Fruit fly (Drosophila melanogaster) whole organism: ENCODE data around the gene numb.

ENCODE experiments used
- CG8478 ChIP-seq: fragments of >200 bp; optimal IDR thresholded peaks from 2 replicates; lab custom pipeline; 2018; ENCODE audit warnings: inconsistent platforms
- Dll ChIP-seq: fragments of >200 bp; optimal IDR thresholded peaks from 2 replicates; lab custom pipeline; 2017
- EcR ChIP-seq, 2 experiments: fragments of >200 bp; optimal IDR thresholded peaks; 2 replicates each; lab custom pipeline; 2017; ENCODE audit warnings: missing biosample characterization in 2 of 2, missing genetic modification characterization in 2 of 2, missing genetic modification reagents in 2 of 2
- pan ChIP-seq: fragments of >200 bp; optimal IDR thresholded peaks from 2 replicates; lab custom pipeline; 2017
- psq ChIP-seq: fragments of >200 bp; optimal IDR thresholded peaks from 2 replicates; lab custom pipeline; 2017
- usp ChIP-seq: fragments of >200 bp; optimal IDR thresholded peaks from 2 replicates; lab custom pipeline; 2017; ENCODE audit warnings: missing biosample characterization, missing genetic modification characterization, mixed read lengths

Gene numb

DNA sequence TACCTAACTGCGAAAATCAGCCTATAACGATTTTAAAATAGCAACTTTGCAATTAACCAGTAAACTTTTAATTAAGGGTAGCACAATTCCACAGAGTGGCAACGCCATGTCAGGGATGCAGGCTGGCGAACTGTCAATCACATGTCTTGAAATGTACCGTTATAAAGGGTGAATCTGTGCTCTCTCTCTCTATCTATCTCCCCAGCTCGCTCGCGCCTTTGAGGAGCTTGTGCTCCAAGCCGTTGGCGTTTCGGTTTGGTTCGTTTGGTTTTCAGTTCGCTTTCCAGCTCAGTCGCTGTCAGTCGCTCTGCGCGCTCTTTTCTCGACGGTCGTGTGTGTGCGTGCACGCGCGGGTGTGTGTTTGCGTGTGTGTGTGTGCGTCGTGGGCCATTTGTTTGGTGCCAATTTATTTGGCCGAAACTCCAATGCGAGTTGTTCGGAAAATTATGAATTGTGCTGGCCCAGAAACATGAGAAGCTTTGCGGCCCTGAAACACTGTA lies at the start of gene numb:
Gene numb (plus strand): TSS at position 254 of the 500 bp plus-strand sequence.
- TF ChIP-seq usp: no peak
- TF ChIP-seq CG8478: no peak

DNA sequence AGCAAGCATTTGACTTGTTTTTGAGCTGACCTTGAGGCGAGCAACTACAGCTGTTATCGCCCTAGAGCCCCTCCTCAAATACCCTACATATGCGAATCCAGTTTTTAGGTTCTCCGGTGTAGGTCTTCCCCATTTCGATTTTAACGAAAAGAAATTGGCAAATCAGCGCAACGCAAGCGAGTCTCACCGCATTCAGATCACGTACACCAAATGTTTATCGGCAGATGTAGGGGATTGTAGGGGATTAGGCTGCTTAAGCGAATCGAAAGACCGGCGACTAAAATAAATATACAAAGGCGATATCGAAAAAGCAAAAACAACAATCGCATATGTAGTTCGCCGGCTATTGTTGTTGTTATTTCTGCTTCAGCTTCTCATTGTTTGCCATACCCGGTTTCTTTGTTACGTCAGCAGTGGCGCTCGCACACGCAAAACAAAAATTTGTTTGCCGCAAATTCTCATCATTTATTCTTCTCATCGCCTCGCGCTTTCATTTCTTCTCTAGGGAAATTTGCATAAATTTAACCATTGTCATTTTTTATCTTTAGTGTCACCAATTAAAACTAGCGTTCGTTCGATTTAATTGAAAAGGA lies 49.2 kb upstream of the numb start:
- no peak for TF ChIP-seq Dll (lab: Kevin White, UChicago)
- no peak for TF ChIP-seq CG8478
- TF ChIP-seq pan (lab: Kevin White, UChicago): no peak
- TF ChIP-seq psq (lab: Kevin White, UChicago): no peak
- TF ChIP-seq EcR (GFP tag; optimal IDR thresholded peaks at IDR 0.05; lab: Kevin White, UChicago): no peak
- TF ChIP-seq usp: no peak

DNA sequence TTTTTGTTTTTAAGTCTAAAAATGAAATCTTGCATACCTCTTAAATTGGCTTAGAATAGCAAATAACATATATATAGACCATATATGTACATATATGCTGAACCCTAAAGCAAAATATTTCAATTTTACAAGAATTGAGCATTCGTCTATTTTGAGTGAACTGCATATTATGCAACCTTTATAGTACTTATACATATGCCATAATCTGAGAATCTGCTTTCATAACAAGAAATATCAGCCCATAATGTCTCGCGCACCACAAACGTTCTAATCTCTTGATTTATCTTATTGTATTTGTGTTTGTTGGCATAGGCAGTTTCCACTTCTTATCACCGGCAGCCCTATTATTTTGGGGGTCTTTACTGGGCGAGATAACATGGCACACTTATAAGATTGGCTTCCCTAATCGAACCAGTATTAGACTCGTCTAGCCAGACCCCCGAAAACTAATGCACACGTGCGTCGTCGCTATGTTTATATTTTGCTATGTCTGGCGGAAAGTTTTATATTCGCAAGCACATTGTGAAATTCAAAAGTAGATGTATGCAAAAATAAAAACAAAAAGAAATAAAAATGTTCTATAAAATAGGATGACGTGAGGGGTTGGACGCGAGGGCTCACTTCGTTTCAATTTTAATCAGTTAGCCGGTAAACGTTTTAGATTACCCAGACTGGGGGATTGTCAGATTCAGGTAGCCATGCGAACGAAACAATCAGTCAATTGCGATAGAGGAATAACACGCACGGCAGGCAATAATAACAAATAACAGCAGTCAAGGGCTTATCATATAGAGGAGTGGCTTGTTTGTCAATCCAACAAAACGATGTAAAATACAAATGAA lies 48.1 kb upstream of the numb start:
- TF ChIP-seq CG8478 (no peak), usp (no peak), pan (lab: Kevin White, UChicago) (no peak), Dll (lab: Kevin White, UChicago) (no peak)

DNA sequence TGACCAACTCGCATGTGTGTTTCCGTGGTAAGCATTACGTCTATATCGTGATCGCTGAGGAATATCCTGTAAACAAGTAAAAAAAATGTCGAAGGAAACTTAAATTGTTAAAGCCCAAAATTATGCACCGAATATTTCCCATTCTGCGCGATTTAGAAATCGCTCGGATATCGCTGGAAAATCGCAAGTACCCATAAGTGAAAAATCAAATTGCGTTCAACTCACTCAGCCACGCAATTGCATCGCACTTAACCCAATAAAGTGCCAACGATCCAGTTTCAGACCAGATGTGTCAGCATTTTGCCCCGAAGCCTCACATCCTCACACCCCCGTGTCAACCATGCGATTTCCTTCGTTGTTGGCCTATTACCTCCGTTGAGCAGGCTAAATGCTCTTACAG lies 40.9 kb upstream of the numb start:
- TF ChIP-seq EcR (GFP tag; optimal IDR thresholded peaks at IDR 0.05; lab: Kevin White, UChicago) (no peak), Dll (lab: Kevin White, UChicago) (no peak), psq (lab: Kevin White, UChicago) (no peak), CG8478 (no peak), usp (no peak), pan (lab: Kevin White, UChicago) (no peak)

DNA sequence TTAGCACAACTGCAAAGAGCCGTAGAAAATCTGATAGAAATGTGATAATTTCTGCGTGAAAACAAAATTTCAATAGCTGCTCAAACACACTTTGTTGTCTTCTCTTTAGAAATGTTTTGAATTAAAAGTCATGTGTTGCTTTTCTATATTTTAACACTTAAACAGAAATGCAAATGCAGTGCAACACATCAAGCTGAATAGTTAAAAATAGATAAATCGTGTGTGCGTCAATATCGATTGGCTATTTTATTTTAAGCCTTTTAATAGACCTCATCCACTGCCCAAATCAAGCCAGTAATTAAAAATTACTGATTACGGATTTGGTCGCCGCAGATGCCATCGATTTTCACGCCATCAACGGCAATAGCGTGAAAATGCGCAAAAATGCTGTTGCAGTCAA lies 39.4 kb upstream of the numb start, which contains the start of gene CG4438:
Gene CG4438 (minus strand): TSS at position 101 of the 400 bp plus-strand sequence.
- TF ChIP-seq CG8478 (no peak), pan (lab: Kevin White, UChicago) (no peak), Dll (lab: Kevin White, UChicago) (no peak)

DNA sequence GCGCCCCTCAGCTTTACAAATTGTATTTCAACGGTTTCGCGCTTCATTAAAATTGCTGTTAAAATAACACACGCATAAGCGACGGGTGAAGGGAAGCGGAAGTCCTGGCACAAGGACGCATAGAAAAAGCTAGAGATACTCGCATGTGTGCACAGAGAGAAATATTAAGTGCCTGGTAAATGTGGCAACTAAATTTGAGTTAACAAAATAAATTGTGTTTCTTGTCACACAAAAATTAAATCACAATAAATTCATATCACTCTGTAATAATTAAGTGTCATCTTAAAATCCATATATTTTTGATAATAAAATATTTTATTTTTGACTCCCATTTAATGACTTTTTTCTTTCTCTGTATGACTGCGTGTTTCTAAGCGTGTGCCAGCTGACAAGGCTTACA lies 37.1 kb upstream of the numb start:
- no peak for TF ChIP-seq Dll (lab: Kevin White, UChicago)
- TF ChIP-seq pan (lab: Kevin White, UChicago): no peak
- TF ChIP-seq CG8478: no peak
- no peak for TF ChIP-seq usp
- no peak for TF ChIP-seq EcR (GFP tag; optimal IDR thresholded peaks at IDR 0.05; lab: Kevin White, UChicago)
- TF ChIP-seq psq (lab: Kevin White, UChicago): no peak

DNA sequence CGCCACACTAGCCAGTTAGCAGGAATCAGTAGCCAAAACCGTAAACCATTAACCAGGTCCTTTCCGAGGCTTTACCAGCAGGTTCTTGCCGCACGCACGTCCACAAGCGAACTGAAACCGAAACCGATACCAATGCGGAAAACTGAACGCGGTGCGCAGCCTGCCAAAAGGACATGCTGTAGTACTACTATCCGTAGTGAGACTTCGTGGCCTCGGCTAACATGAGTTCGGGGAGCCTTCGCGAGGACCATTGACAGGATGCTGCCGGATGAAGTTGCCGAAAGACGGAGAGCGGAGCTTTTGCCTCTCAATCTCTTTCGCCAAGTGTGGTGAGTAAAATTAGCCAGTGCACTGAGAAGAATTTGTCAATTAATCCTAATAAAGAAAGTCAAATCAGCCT lies 22.2 kb upstream of the numb start, which contains the start of gene Shawl:
Gene Shawl (minus strand): TSS at position 104 of the 400 bp plus-strand sequence.
- no peak for TF ChIP-seq CG8478
- no peak for TF ChIP-seq usp
- TF ChIP-seq EcR (GFP tag; optimal IDR thresholded peaks at IDR 0.05; lab: Kevin White, UChicago): no peak
- TF ChIP-seq psq (lab: Kevin White, UChicago): no peak
- no peak for TF ChIP-seq Dll (lab: Kevin White, UChicago)
- no peak for TF ChIP-seq pan (lab: Kevin White, UChicago)

DNA sequence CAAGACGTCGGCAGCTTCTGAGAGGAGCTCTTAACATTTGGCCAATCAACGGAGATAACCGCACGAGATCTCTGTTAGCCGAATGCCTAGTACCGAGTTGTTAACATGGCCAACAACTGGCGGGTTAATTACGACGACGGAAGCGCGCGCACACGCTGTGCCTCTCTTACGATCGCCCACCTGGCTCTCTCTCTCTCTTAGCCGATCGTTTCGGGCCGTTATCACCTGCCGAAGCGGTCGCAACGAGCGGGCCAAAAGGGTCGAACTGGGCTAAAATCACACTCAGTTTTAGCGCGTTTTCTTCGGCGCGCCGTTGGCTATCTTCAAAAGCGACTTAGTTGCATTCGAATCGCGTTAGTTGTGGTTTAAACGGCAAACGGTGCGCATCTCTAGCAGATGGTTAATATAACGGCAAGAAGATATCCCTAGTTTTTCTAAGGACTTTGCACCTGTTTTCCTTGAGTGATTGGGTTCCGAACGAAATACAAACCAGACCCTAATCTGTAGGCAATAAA lies 21.0 kb upstream of the numb start, which contains the start of gene Mco1:
Gene Mco1 (plus strand): TSS at position 345 of the 515 bp plus-strand sequence.
- TF ChIP-seq CG8478 (no peak), pan (lab: Kevin White, UChicago) (no peak), EcR (GFP tag; optimal IDR thresholded peaks at IDR 0.05; lab: Kevin White, UChicago) (no peak)

DNA sequence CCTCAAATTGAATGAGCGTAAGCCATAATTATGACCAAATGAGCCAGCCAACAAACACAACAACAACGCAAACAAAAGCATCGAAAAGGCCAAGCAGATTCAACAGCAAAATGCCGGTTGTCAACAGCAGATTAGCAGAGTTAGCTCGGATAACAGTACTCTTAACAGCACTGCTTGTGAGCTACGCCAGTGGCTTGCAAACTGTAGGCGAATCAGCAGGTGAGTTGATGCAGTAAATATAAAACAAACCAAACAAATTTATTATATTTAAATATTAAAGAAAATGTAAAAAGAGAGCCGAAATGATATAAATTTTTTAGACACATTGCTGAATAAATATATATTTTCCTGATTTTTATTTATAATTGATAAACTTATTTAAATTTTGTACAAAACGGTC lies 16.6 kb upstream of the numb start:
- TF ChIP-seq psq (lab: Kevin White, UChicago): no peak
- no peak for TF ChIP-seq EcR (GFP tag; optimal IDR thresholded peaks at IDR 0.05; lab: Kevin White, UChicago)
- no peak for TF ChIP-seq pan (lab: Kevin White, UChicago)
- TF ChIP-seq usp: no peak
- no peak for TF ChIP-seq Dll (lab: Kevin White, UChicago)
- no peak for TF ChIP-seq CG8478

DNA sequence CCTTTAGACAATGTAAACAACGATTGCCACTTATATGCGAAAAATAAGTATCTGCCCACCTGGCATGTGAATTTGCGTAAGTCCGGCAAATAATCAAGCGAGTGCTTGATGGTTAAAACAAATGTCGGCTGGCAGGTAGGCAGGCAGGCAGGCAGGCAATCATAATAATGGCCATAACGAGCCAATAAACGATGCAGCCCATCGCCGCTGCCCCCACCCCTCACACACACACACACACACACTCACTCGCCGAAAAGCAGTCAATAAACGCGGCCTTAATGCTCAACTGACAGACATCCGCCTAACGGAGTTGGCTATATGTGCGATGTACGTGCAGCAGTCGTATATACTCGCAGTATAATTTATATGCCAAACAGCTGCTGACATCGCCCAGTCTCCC lies 16.0 kb upstream of the numb start:
- TF ChIP-seq Dll (lab: Kevin White, UChicago) (no peak), psq (lab: Kevin White, UChicago) (no peak), pan (lab: Kevin White, UChicago) (no peak), usp (no peak), EcR (GFP tag; optimal IDR thresholded peaks at IDR 0.05; lab: Kevin White, UChicago) (no peak), CG8478 (no peak)

DNA sequence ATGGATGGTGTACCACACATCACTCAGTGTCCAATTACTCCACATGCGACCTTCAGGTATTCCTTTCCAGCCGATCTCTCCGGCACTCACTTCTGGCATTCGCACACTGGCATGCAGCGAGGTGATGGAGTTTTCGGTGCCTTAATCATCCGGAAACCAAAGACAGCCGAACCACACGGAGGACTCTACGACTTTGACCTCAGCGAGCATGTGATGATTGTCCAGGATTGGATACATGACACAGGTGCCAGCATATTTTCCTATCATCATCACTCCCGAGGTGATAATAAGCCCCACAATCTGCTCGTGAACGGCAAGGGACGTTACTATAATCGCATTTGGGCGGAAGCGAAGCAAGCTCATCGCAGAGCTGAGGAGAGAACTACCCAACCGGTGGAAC lies 13.1 kb upstream of the numb start:
- no peak for TF ChIP-seq CG8478
- no peak for TF ChIP-seq EcR (GFP tag; optimal IDR thresholded peaks at IDR 0.05; lab: Kevin White, UChicago)
- no peak for TF ChIP-seq usp
- no peak for TF ChIP-seq pan (lab: Kevin White, UChicago)
- no peak for TF ChIP-seq Dll (lab: Kevin White, UChicago)
- no peak for TF ChIP-seq psq (lab: Kevin White, UChicago)

DNA sequence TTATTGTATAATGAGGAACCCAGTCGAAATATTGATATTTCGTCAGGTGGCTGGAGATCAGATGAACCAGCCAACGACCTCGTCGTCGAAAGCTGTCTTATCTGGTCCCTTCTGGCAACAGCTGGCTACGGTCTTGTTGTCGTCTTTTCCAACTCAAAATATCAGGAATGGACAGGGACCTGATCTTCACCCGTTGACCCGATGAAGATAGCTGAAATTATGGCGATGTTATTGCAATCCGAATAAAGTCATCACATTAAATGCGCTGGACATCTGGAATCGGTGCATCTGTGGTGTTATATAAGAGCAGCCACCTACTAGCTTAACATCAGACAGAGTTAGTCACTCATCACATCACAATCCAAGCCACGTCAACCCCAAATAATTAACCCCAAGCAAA lies 10.7 kb upstream of the numb start, which contains the start of gene Fbp2:
Gene Fbp2 (plus strand): TSS at position 251 of the 400 bp plus-strand sequence.
- no peak for TF ChIP-seq usp
- no peak for TF ChIP-seq CG8478
- TF ChIP-seq Dll (lab: Kevin White, UChicago): no peak
- no peak for TF ChIP-seq psq (lab: Kevin White, UChicago)
- no peak for TF ChIP-seq pan (lab: Kevin White, UChicago)
- no peak for TF ChIP-seq EcR (GFP tag; optimal IDR thresholded peaks at IDR 0.05; lab: Kevin White, UChicago)
